Worm (Caenorhabditis elegans): ENCODE measurements around the gene istr-1.

The istr-1 gene

DNA sequence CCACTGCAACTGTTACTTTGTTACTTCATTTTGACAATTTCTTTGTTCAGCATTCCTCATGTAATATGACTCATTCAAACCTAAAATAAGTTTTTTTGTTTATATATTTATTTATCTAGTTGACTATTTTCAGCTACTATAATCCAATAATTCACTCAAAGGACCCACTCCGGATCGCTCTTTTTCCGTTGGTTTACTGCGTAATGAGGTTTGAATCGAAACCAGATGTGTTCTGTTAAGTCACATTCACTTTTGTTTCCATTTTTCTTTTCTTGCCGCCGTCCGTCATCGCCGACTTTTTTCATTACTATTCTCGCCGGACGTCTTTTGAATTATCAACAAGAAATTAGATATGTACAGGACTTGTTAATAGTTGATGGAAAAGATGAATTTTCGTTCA, 34.3 kb upstream of the istr-1 start:
- no peak for TF ChIP-seq sptf-1 (tag; optimal IDR thresholded peaks at IDR 0.05)
- no peak for TF ChIP-seq mab-9 (GFP tag; IDR thresholded peaks at IDR 0.05)
- no peak for TF ChIP-seq snu-23 (GFP tag; optimal IDR thresholded peaks at IDR 0.05)
- peak; percentile 21 for TF ChIP-seq blmp-1 (tag; optimal IDR thresholded peaks at IDR 0.05)
- TF ChIP-seq ceh-90 (tag; optimal IDR thresholded peaks at IDR 0.05), result no peak
- TF ChIP-seq alr-1 (tag; optimal IDR thresholded peaks at IDR 0.05; ENCODE audit: borderline replicate concordance), result no peak
- peak; percentile 60 for TF ChIP-seq fkh-4 (tag; optimal IDR thresholded peaks at IDR 0.05; ENCODE audit: borderline replicate concordance)
- TF ChIP-seq C34B4.2 (tag; optimal IDR thresholded peaks at IDR 0.05), result no peak
- TF ChIP-seq ceh-82 (tag; optimal IDR thresholded peaks at IDR 0.05), result no peak
- peak; percentile 90 for TF ChIP-seq dsc-1 (tag; optimal IDR thresholded peaks at IDR 0.05)
- TF ChIP-seq nhr-47 (tag; optimal IDR thresholded peaks at IDR 0.05), result no peak

DNA sequence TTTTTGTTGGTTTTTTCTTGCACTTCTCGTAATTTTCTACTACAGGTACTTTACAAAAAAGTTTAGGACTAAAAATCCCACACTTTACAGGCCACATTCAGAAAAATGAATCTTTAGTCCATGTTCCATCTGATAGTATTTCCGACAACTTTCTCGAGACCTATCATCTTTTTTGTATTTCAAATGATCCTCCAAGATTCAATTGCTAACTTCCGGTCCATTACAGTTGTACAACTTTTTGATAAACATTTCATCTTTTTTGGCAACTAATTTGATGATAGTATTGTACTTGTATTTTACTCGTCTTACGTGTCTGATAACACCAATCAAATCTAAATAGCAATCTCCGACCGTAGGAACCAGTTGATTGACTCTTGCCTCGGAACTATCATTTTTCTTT, 30.3 kb upstream of the istr-1 start:
- TF ChIP-seq nhr-20 (tag; optimal IDR thresholded peaks at IDR 0.05) (peak; percentile 25), nhr-85 (tag) (peak; percentile 65), ets-5 (GFP tag; IDR thresholded peaks at IDR 0.05) (no peak), blmp-1 (tag; optimal IDR thresholded peaks at IDR 0.05) (peak; percentile 35), nhr-77 (tag; optimal IDR thresholded peaks at IDR 0.05) (no peak), lin-13 (GFP tag; optimal IDR thresholded peaks at IDR 0.05) (no peak), elt-3 (tag; optimal IDR thresholded peaks at IDR 0.05) (peak in 3 of 6 experiments; percentile 37 to 57 (median 40)), zip-4 (GFP tag; optimal IDR thresholded peaks at IDR 0.05) (no peak), xbp-1 (tag; optimal IDR thresholded peaks at IDR 0.05) (no peak), ces-1 (GFP tag; optimal IDR thresholded peaks at IDR 0.05) (no peak), ceh-90 (tag; optimal IDR thresholded peaks at IDR 0.05) (no peak), ama-1 (optimal IDR thresholded peaks at IDR 0.05) (no peak), nhr-237 (tag; optimal IDR thresholded peaks at IDR 0.05) (no peak), lin-14 (GFP tag; optimal IDR thresholded peaks at IDR 0.05) (peak; percentile 51), ztf-4 (tag; optimal IDR thresholded peaks at IDR 0.05) (no peak), skn-1 (tag; optimal IDR thresholded peaks at IDR 0.05) (no peak), efl-3 (GFP tag; optimal IDR thresholded peaks at IDR 0.05) (no peak)

DNA sequence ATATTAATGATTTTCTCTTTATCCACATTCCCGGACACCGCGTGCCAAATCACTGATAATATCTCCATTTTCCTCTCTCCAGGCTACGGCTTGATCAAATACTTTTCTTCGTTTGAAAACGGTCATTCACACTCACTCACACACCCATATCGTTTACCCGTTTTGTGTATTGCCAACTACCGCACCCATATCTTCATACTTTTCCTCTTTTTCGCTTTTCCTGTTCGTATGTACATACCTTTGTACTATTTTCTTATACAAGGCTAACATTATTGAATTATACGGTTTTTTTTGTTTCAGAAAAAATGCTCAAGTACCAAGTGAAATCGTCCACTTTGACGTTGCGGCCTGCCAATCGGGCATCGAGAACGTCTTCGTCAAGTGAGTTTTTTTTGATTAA, 29.7 kb upstream of the istr-1 start, which contains the start of gene W05B10.4:
Gene W05B10.4 (plus strand): TSS at position 301 of the 400 bp plus-strand sequence.
- TF ChIP-seq blmp-1 (tag; optimal IDR thresholded peaks at IDR 0.05) (peak; percentile 5), rnt-1 (tag; optimal IDR thresholded peaks at IDR 0.05) (no peak), ets-5 (GFP tag; IDR thresholded peaks at IDR 0.05) (no peak), C34B4.2 (tag; optimal IDR thresholded peaks at IDR 0.05) (no peak), vab-15 (tag; optimal IDR thresholded peaks at IDR 0.05) (no peak)

DNA sequence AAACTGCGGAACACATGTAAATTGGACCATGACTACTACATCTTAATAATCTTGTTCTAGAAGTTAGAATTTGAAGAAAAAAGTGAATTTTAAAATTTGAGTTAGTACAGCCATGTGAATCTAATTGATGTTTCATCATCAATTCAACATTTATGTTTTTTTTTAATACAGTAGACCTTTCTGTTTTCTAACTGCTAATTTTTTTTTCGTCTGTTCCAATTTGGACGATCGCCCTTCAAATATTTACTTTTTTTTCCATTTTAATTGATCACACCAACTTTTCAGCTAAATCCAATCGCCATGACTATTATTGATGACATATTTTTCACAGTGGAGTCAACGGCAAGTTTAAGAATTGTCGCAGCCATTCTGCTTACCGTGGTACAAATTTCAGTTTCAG, 27.1 kb upstream of the istr-1 start, which contains the start of gene srx-116:
Gene srx-116 (plus strand): TSS at position 301 of the 400 bp plus-strand sequence.
- TF ChIP-seq fkh-10 (GFP tag; optimal IDR thresholded peaks at IDR 0.05) (no peak), ceh-88 (GFP tag; IDR thresholded peaks at IDR 0.05) (no peak), isw-1 (GFP tag; IDR thresholded peaks at IDR 0.05) (no peak)

DNA sequence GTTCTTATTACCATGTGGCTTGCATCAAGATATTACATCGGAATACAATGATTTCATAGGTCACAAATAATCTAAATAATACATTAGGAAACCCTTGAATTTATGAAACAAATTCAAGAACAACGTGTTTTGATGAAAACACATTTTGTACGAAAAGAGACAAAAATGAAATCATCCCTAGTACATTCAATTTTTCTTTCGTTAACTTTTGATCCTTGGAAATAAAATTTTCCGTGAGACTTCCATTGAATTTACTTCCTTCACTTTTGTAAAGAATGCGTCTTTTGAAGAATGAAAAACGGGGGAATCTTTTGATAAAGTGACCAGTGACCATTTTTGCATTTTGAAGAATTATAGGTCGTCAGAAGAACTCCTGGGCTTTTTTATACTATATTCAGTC, 23.9 kb upstream of the istr-1 start:
- TF ChIP-seq fkh-10 (GFP tag; optimal IDR thresholded peaks at IDR 0.05), result peak; percentile 83
- peak; percentile 2 for TF ChIP-seq lin-14 (GFP tag; optimal IDR thresholded peaks at IDR 0.05)
- no peak for TF ChIP-seq zag-1 (tag; optimal IDR thresholded peaks at IDR 0.05)

DNA sequence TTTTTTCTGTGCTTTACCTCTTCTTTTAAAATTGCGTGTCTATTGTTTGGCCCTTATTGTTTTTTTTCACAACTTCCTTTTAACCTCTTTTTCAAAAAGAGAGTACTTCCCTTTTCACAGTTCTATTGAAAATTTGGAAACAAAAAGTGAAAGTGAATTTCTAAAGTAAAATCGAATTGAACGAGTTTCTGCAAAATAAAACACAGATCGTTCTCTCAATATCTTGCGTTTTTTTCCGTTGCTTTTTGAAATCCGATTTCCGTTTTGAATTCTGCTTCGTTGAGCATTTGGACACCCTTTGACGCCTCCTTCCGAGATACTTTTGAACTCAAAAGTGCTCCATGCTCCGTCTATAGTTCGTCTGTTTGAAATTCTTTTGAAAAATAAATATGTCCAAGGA, 21.4 kb upstream of the istr-1 start:
- TF ChIP-seq fkh-10 (GFP tag; optimal IDR thresholded peaks at IDR 0.05), result peak; percentile 91
- TF ChIP-seq lin-14 (GFP tag; optimal IDR thresholded peaks at IDR 0.05), result peak; percentile 26
- no peak for TF ChIP-seq egl-27 (tag; optimal IDR thresholded peaks at IDR 0.05)
- no peak for TF ChIP-seq unc-62 (GFP tag; optimal IDR thresholded peaks at IDR 0.05)
